Fruit fly (Drosophila melanogaster): ENCODE measurements around the gene CG18764.

Gene CG18764

DNA sequence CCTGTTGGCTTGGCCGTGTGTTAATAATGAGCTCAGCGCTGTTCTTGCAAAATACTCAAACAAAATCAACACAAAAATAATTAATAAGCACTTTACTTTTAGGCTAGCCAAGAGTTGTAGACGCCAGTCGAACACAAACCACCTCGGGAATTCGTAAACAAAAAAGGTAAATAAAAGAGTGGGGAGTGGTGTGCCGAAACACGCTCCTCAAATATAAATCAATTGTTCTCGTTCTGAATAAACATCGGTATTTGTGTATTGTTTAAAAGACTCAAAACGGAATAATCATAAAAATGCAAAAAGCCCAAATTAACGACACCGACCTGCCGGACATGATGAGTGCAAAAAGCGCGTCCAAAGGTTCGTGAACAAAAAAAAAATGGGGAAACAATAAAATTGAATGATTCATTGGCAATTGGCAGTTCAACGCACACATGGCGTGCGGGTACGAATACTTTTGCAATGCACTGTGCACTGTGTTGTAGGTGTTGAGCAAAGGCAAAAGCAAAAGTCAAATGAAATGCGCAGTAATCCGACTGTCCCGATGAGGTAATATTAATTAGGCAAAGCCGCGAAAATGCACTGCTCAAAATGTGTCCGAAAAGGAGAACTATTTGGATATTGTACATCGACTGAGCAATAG is 13.4 kb downstream of the CG18764 start (continued):
- 0 out of 2 replicates have a peak, but pooled peaks have one; percentile 8 for TF ChIP-seq klu (GFP tag; IDR thresholded peaks at IDR 0.05)
- no peak for TF ChIP-seq ssp (GFP tag; IDR thresholded peaks at IDR 0.05)
- TF ChIP-seq CG3163 (GFP tag; optimal IDR thresholded peaks at IDR 0.05) = no peak
- no peak for TF ChIP-seq stc (GFP tag; IDR thresholded peaks at IDR 0.05)
- no peak for TF ChIP-seq CG17361 (GFP tag; IDR thresholded peaks at IDR 0.05)
- TF ChIP-seq CG6175 (GFP tag; IDR thresholded peaks at IDR 0.05) = no peak
- no peak for TF ChIP-seq CG6254 (GFP tag; optimal IDR thresholded peaks at IDR 0.05)
- peak; percentile 5 for TF ChIP-seq mam (GFP tag; optimal IDR thresholded peaks at IDR 0.05)
- TF ChIP-seq ftz-f1 (GFP tag; optimal IDR thresholded peaks at IDR 0.05) = no peak
- TF ChIP-seq dan (GFP tag; IDR thresholded peaks at IDR 0.05) = no peak
- 0 out of 4 replicates have a peak, but pooled peaks have one; percentile 54 for TF ChIP-seq chinmo (GFP tag; IDR thresholded peaks at IDR 0.05; ENCODE audit: partially characterized antibody)
- TF ChIP-seq CG13624 (GFP tag; optimal IDR thresholded peaks at IDR 0.05) = peak; percentile 37
- peak; percentile 38 for TF ChIP-seq sens (GFP tag)
- 0 out of 2 replicates have a peak, but pooled peaks have one; percentile 36 for TF ChIP-seq sob (GFP tag; IDR thresholded peaks at IDR 0.05)
- TF ChIP-seq ab (GFP tag; optimal IDR thresholded peaks at IDR 0.05) = no peak
- peak; percentile 33; the same call in 1 of the 2 replicates for TF ChIP-seq slbo (GFP tag; IDR thresholded peaks at IDR 0.05)
- no peak for TF ChIP-seq CG9876 (GFP tag; optimal IDR thresholded peaks at IDR 0.05)
- TF ChIP-seq lilli (GFP tag; optimal IDR thresholded peaks at IDR 0.05) = peak; percentile 25
- TF ChIP-seq CG5953 (GFP tag; IDR thresholded peaks at IDR 0.05) = no peak
- peak; percentile 16 for TF ChIP-seq CG6813 (GFP tag; optimal IDR thresholded peaks at IDR 0.05)
- peak; percentile 79 for TF ChIP-seq CG8388 (GFP tag; optimal IDR thresholded peaks at IDR 0.05)
- peak; percentile 10 for TF ChIP-seq lbe (GFP tag; optimal IDR thresholded peaks at IDR 0.05)
- no peak for TF ChIP-seq gce (GFP tag; IDR thresholded peaks at IDR 0.05)
- TF ChIP-seq mirr (GFP tag; optimal IDR thresholded peaks at IDR 0.05) = peak; percentile 63
- peak; percentile 72 for TF ChIP-seq sd (tag; optimal IDR thresholded peaks at IDR 0.05)
- TF ChIP-seq CG14014 (GFP tag; IDR thresholded peaks at IDR 0.05) = no peak
- peak; percentile 19 for TF ChIP-seq gro (GFP tag; optimal IDR thresholded peaks at IDR 0.05)
- no peak for TF ChIP-seq CG1603 (tag; optimal IDR thresholded peaks at IDR 0.05)
- no peak for TF ChIP-seq CG11696 (GFP tag; IDR thresholded peaks at IDR 0.05)
- TF ChIP-seq CG10543 (GFP tag; optimal IDR thresholded peaks at IDR 0.05) = peak; percentile 56
- TF ChIP-seq Meics (GFP tag; optimal IDR thresholded peaks at IDR 0.05) = peak; percentile 78
- TF ChIP-seq Hey (tag; optimal IDR thresholded peaks at IDR 0.05) = no peak
- no peak for TF ChIP-seq Nf-YC (tag; optimal IDR thresholded peaks at IDR 0.05)
- TF ChIP-seq CG2120 (GFP tag; optimal IDR thresholded peaks at IDR 0.05) = peak; percentile 32

DNA sequence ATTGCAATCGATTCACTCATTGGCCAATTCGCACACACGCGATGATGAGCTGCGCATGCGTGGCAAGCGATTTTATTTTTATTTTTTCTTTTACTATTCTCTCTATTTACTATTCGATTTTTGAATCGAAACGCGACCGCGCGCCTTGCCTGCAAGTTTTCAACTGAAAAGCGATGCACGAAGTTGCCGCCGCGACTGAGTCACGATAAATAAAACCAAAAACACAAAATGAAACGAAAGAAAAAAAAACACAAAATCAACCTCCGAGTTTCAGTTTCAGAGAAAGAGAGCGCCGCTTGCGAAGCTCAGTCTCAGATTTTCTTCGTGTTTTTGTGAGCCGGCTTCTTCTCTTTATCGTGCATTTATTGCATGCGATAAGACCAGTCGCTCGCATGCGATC is 20.1 kb downstream of the CG18764 start:
- TF ChIP-seq nom (GFP tag; optimal IDR thresholded peaks at IDR 0.05) = peak; percentile 98
- peak; percentile 2 for TF ChIP-seq ATbp (GFP tag; optimal IDR thresholded peaks at IDR 0.05)
- TF ChIP-seq Bgb (GFP tag; IDR thresholded peaks at IDR 0.05; ENCODE audit: partially characterized antibody) = no peak
- TF ChIP-seq dati (GFP tag; IDR thresholded peaks at IDR 0.05) = no peak
- no peak for TF ChIP-seq D (optimal IDR thresholded peaks at IDR 0.05)
- no peak for TF ChIP-seq D (GFP tag; optimal IDR thresholded peaks at IDR 0.05)
- TF ChIP-seq CG34422 (GFP tag; IDR thresholded peaks at IDR 0.05) = peak; percentile 51; the same call in 1 of the 3 replicates
- no peak for TF ChIP-seq gt (GFP tag; IDR thresholded peaks at IDR 0.05)
- TF ChIP-seq otp (GFP tag; IDR thresholded peaks at IDR 0.05) = 0 out of 3 replicates have a peak, but pooled peaks have one; percentile 4
- no peak for TF ChIP-seq CG14860 (GFP tag; IDR thresholded peaks at IDR 0.05; ENCODE audit: partially characterized antibody)
- peak; percentile 20; the same call in 1 of the 2 replicates for TF ChIP-seq CG13287 (GFP tag; IDR thresholded peaks at IDR 0.05; ENCODE audit: partially characterized antibody)
- TF ChIP-seq Med (GFP tag) = peak; percentile 49
- peak; percentile 71 for TF ChIP-seq CG3163 (GFP tag; optimal IDR thresholded peaks at IDR 0.05)
- TF ChIP-seq Trl (optimal IDR thresholded peaks at IDR 0.05) = peak in 1 of 2 experiments; percentile 34
- TF ChIP-seq Trl (GFP tag; optimal IDR thresholded peaks at IDR 0.05) = no peak
- 0 out of 4 replicates have a peak, but pooled peaks have one; percentile 74 for TF ChIP-seq chinmo (GFP tag; IDR thresholded peaks at IDR 0.05; ENCODE audit: partially characterized antibody)
- TF ChIP-seq Drgx (GFP tag; IDR thresholded peaks at IDR 0.05) = 0 out of 2 replicates have a peak, but pooled peaks have one; percentile 23
- TF ChIP-seq sqz (GFP tag; optimal IDR thresholded peaks at IDR 0.05) = peak; percentile 62
- TF ChIP-seq bsh (GFP tag; optimal IDR thresholded peaks at IDR 0.05) = peak in 1 of 2 experiments; percentile 73
- TF ChIP-seq Deaf1 (tag; optimal IDR thresholded peaks at IDR 0.05) = peak; percentile 51
